Worm (Caenorhabditis elegans): ENCODE measurements around the gene hil-1.

Gene hil-1

DNA sequence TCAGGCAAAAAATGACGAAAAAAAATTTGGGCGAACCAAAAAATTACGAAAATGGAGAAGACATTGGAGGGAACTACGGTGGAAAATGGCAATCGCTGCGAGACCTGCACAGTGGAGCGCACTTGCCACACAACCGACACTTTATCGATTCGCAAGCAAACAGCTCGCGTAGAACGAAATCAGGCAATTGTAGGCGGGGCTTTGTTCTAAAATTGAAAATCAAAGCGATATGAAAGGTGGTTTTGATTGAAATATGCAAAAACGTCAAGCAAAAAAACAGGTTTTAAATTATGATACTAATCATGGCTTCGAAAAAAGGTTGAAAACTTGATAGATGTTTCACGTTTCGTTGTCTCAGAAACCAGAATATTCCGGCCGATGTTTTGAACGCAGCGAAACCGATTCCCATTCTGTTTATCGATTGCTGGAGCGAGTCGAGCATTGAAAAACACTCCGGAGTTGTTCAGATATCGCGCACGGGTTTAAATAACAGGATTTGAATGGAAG is 52.7 kb downstream of the hil-1 start, which contains the start of the genes fib-1 and mut-15 (continued):
- TF ChIP-seq nhr-102 (tag; optimal IDR thresholded peaks at IDR 0.05): peak; percentile 80
- TF ChIP-seq hlh-11 (tag; optimal IDR thresholded peaks at IDR 0.05): peak; percentile 88
- peak; percentile 74 for TF ChIP-seq nhr-28 (tag; optimal IDR thresholded peaks at IDR 0.05)

Measured in whole organism, L4 larva.